Worm (Caenorhabditis elegans) whole organism, L4 larva: ENCODE measurements around the gene grsp-4.

ENCODE experiments used
- ceh-28 ChIP-seq: fragments of 150-350 bp; optimal IDR thresholded peaks from 2 replicates; lab custom pipeline; 2014; ENCODE audit warnings: missing biosample characterization, missing genetic modification reagents, missing genetic modification characterization
- hmg-1.1 ChIP-seq: fragments of 200-800 bp; sonication (Bioruptor generic); IDR thresholded peaks from 2 replicates; pipeline ENCODE4 v1.3.6; 2022; ENCODE audit warnings: missing genetic modification reagents, missing genetic modification characterization, missing compliant biosample characterization
- mdl-1 ChIP-seq, 2 experiments: fragments of 150-350 bp in 1 of 2; sonication (generic microtip) in 1 of 2; optimal IDR thresholded peaks; 2 replicates each; lab custom pipeline; 2014 to 2017; ENCODE audit warnings: missing biosample characterization in 2 of 2, missing genetic modification characterization in 2 of 2
- mes-2 ChIP-seq: sonication (generic microtip); optimal IDR thresholded peaks from 2 replicates; lab custom pipeline; 2016; ENCODE audit warnings: missing genotype, mild to moderate bottlenecking, missing genetic modification characterization, missing compliant biosample characterization; ENCODE audit not compliant: poor library complexity, severe bottlenecking
- snpc-4 ChIP-seq: fragments of 150-350 bp; optimal IDR thresholded peaks from 2 replicates; lab custom pipeline; 2014; ENCODE audit warnings: missing biosample characterization, missing genetic modification characterization

DNA sequence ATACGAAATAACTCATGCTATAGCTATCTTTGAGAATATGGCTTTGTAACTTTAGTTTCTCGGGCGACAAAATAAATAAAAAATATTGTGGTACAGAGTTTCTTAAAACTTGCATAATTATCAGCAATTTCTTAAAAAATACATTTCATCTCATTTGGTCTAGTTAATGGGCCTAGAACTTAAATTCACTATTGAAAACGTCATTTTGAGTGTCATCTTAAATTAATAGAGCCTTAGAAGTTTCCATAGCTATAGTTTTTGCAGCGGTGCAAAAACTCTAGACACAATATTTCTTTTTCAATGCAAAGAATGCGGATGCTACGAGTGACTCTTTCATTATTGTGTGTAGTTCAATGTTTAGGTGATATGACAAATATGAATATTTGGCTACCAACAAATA is 12.7 kb upstream of the grsp-4 start, which contains the start of gene clec-215:
- no peak for TF ChIP-seq mes-2 (tag; lab: Kevin White, UChicago)
- TF ChIP-seq ceh-28 (tag; lab: Kevin White, UChicago) = no peak
- TF ChIP-seq snpc-4 (tag; lab: Kevin White, UChicago) = no peak
- TF ChIP-seq mdl-1 (tag; optimal IDR thresholded peaks at IDR 0.05; lab: Kevin White, UChicago) = no peak
- no peak for TF ChIP-seq hmg-1.1 (GFP tag; lab: Robert Waterston, UW)
